Fruit fly (Drosophila melanogaster) whole organism, embryonic: Measurements from ENCODE around the gene Shc.

Experiments
- Asciz ChIP-seq: fragments of 200-800 bp; sonication (Bioruptor generic); optimal IDR thresholded peaks from 2 replicates; lab custom pipeline; 2017; ENCODE audit warnings: missing biosample characterization, mild to moderate bottlenecking, missing genetic modification characterization, missing genetic modification reagents
- CG10267 ChIP-seq: fragments of 200-800 bp; sonication (Bioruptor generic); optimal IDR thresholded peaks from 2 replicates; lab custom pipeline; 2018; ENCODE audit warnings: missing biosample characterization, mild to moderate bottlenecking, missing genetic modification characterization, moderate library complexity
- CG11247 ChIP-seq: fragments of 200-800 bp; sonication (Bioruptor generic); IDR thresholded peaks from 2 replicates; pipeline ENCODE4 v1.3.6; 2022; ENCODE audit warnings: missing biosample characterization, missing genetic modification characterization
- CG11560 ChIP-seq: fragments of 200-800 bp; sonication (Bioruptor generic); IDR thresholded peaks from 3 replicates; pipeline ENCODE4 v1.3.6; 2022; ENCODE audit warnings: missing biosample characterization, missing genetic modification characterization
- CG12236 ChIP-seq: fragments of 200-800 bp; sonication (Bioruptor generic); optimal IDR thresholded peaks from 2 replicates; lab custom pipeline; 2016; ENCODE audit warnings: missing biosample characterization, missing genetic modification characterization
- CG12659 ChIP-seq: fragments of 200-800 bp; sonication (Bioruptor generic); optimal IDR thresholded peaks from 3 replicates; lab custom pipeline; 2017; ENCODE audit warnings: mild to moderate bottlenecking, missing biosample characterization, missing genetic modification reagents, missing genetic modification characterization
- CG12942 ChIP-seq: fragments of 200-800 bp; sonication (Bioruptor generic); optimal IDR thresholded peaks from 3 replicates; lab custom pipeline; 2016; ENCODE audit warnings: missing biosample characterization, missing genetic modification characterization
- CG14014 ChIP-seq: fragments of 200-800 bp; sonication (Bioruptor generic); IDR thresholded peaks from 2 replicates; pipeline ENCODE4 v1.3.6; 2022; ENCODE audit warnings: missing biosample characterization, missing genetic modification characterization
- CG14050 ChIP-seq: fragments of 200-800 bp; sonication (Bioruptor generic); IDR thresholded peaks from 3 replicates; pipeline ENCODE4 v1.3.6; 2022; ENCODE audit warnings: missing biosample characterization, missing genetic modification characterization
- CG15011 ChIP-seq: fragments of 200-800 bp; sonication (Bioruptor generic); optimal IDR thresholded peaks from 3 replicates; lab custom pipeline; 2018; ENCODE audit warnings: missing biosample characterization, mild to moderate bottlenecking, missing genetic modification characterization
- CG15073 ChIP-seq: fragments of 200-800 bp; sonication (Bioruptor generic); optimal IDR thresholded peaks from 2 replicates; lab custom pipeline; 2016; ENCODE audit warnings: missing biosample characterization, missing genetic modification characterization
- CG16779 ChIP-seq: fragments of 200-800 bp; sonication (Bioruptor generic); IDR thresholded peaks from 2 replicates; pipeline ENCODE4 v1.3.6; 2022; ENCODE audit warnings: missing biosample characterization, missing genetic modification characterization
- CG1832 ChIP-seq: fragments of 200-800 bp; sonication (Bioruptor generic); optimal IDR thresholded peaks from 2 replicates; lab custom pipeline; 2017; ENCODE audit warnings: missing biosample characterization, mild to moderate bottlenecking, missing genetic modification characterization, inconsistent platforms
- CG2202 ChIP-seq: fragments of 200-800 bp; sonication (Bioruptor generic); optimal IDR thresholded peaks from 2 replicates; lab custom pipeline; 2018; ENCODE audit warnings: missing biosample characterization, mild to moderate bottlenecking, missing genetic modification characterization
- CG30020 ChIP-seq: fragments of 200-800 bp; optimal IDR thresholded peaks from 2 replicates; lab custom pipeline; 2019; ENCODE audit warnings: missing biosample characterization, mild to moderate bottlenecking, missing genetic modification characterization, moderate library complexity
- CG30403 ChIP-seq: fragments of 200-800 bp; sonication (Bioruptor generic); optimal IDR thresholded peaks from 3 replicates; lab custom pipeline; 2016; ENCODE audit warnings: missing biosample characterization, missing genetic modification characterization
- CG3847 ChIP-seq: fragments of 200-800 bp; sonication (Bioruptor generic); IDR thresholded peaks from 2 replicates; pipeline ENCODE4 v1.3.6; 2022; ENCODE audit warnings: missing biosample characterization, missing genetic modification characterization
- CG42726 ChIP-seq: fragments of 200-800 bp; sonication (Bioruptor generic); IDR thresholded peaks from 2 replicates; pipeline ENCODE4 v1.3.6; 2022; ENCODE audit warnings: missing biosample characterization, missing genetic modification characterization; ENCODE audit not compliant: partially characterized antibody
- CG6175 ChIP-seq: fragments of 200-800 bp; sonication (Bioruptor generic); IDR thresholded peaks from 3 replicates; pipeline ENCODE4 v1.3.6; 2022; ENCODE audit warnings: missing biosample characterization, missing genetic modification characterization
- CG6272 ChIP-seq: fragments of 200-800 bp; sonication (Bioruptor generic); IDR thresholded peaks from 2 replicates; pipeline ENCODE4 v1.3.6; 2022; ENCODE audit warnings: missing biosample characterization, missing genetic modification characterization
- CG9817 ChIP-seq: fragments of 200-800 bp; sonication (Bioruptor generic); optimal IDR thresholded peaks from 2 replicates; lab custom pipeline; 2018; ENCODE audit warnings: missing biosample characterization, mild to moderate bottlenecking, missing genetic modification characterization, moderate library complexity
- Camta ChIP-seq: fragments of 200-800 bp; sonication (Bioruptor generic); optimal IDR thresholded peaks from 2 replicates; lab custom pipeline; 2016; ENCODE audit warnings: missing biosample characterization, missing genetic modification characterization
- Dad ChIP-seq: fragments of 200-800 bp; sonication (Bioruptor generic); optimal IDR thresholded peaks from 3 replicates; lab custom pipeline; 2016; ENCODE audit warnings: missing biosample characterization, missing genetic modification characterization
- Dbx ChIP-seq: fragments of 200-800 bp; sonication (Bioruptor generic); IDR thresholded peaks from 3 replicates; pipeline ENCODE4 v1.3.6; 2022; ENCODE audit warnings: missing biosample characterization, missing genetic modification characterization
- Dip2 ChIP-seq: fragments of 200-800 bp; sonication (Bioruptor generic); IDR thresholded peaks from 2 replicates; pipeline ENCODE4 v1.3.6; 2022; ENCODE audit warnings: missing biosample characterization, missing genetic modification characterization
- Dip3 ChIP-seq: fragments of 200-800 bp; sonication (Bioruptor generic); optimal IDR thresholded peaks from 3 replicates; lab custom pipeline; 2016; ENCODE audit warnings: missing biosample characterization, missing genetic modification characterization
- MTF-1 ChIP-seq: fragments of 200-800 bp; sonication (Bioruptor generic); optimal IDR thresholded peaks from 2 replicates; lab custom pipeline; 2018; ENCODE audit warnings: missing biosample characterization, mild to moderate bottlenecking, missing genetic modification characterization, borderline replicate concordance
- Myb ChIP-seq: fragments of 200-800 bp; sonication (Bioruptor generic); optimal IDR thresholded peaks from 2 replicates; lab custom pipeline; 2016; ENCODE audit warnings: missing biosample characterization, missing genetic modification characterization
- Oli ChIP-seq: fragments of 200-800 bp; sonication (Bioruptor generic); optimal IDR thresholded peaks from 2 replicates; lab custom pipeline; 2018; ENCODE audit warnings: missing biosample characterization, mild to moderate bottlenecking, missing genetic modification characterization, moderate library complexity
- Ptx1 ChIP-seq: fragments of 200-800 bp; sonication (Bioruptor generic); IDR thresholded peaks from 2 replicates; pipeline ENCODE4 v1.3.6; 2022; ENCODE audit warnings: missing biosample characterization, missing genetic modification characterization
- Sox102F ChIP-seq: fragments of 200-800 bp; sonication (Bioruptor generic); optimal IDR thresholded peaks from 2 replicates; lab custom pipeline; 2018; ENCODE audit warnings: missing biosample characterization, mild to moderate bottlenecking, missing genetic modification characterization, moderate library complexity
- Ssrp ChIP-seq: fragments of 200-800 bp; sonication (Bioruptor generic); optimal IDR thresholded peaks from 2 replicates; lab custom pipeline; 2018; ENCODE audit warnings: missing biosample characterization, mild to moderate bottlenecking, missing genetic modification characterization, moderate library complexity
- Taf1 ChIP-seq: fragments of 200-800 bp; sonication (Bioruptor generic); IDR thresholded peaks from 2 replicates; pipeline ENCODE4 v1.3.6; 2022; ENCODE audit warnings: missing biosample characterization, missing genetic modification characterization
- ara ChIP-seq: fragments of 200-800 bp; sonication (Bioruptor generic); IDR thresholded peaks from 2 replicates; pipeline ENCODE4 v1.3.6; 2022; ENCODE audit warnings: missing biosample characterization, missing genetic modification characterization
- ato ChIP-seq: fragments of 200-800 bp; sonication (Bioruptor generic); IDR thresholded peaks from 2 replicates; pipeline ENCODE4 v1.3.6; 2022; ENCODE audit warnings: missing biosample characterization, missing genetic modification characterization; ENCODE audit not compliant: partially characterized antibody
- bcd ChIP-seq: fragments of 200-800 bp; sonication (Bioruptor generic); optimal IDR thresholded peaks from 2 replicates; lab custom pipeline; 2017; ENCODE audit warnings: missing biosample characterization, mild to moderate bottlenecking, missing genetic modification characterization
- chm ChIP-seq: fragments of 200-800 bp; sonication (Bioruptor generic); IDR thresholded peaks from 2 replicates; pipeline ENCODE4 v1.3.6; 2022; ENCODE audit warnings: missing biosample characterization, missing genetic modification characterization
- dan ChIP-seq: fragments of 200-800 bp; sonication (Bioruptor generic); IDR thresholded peaks from 2 replicates; pipeline ENCODE4 v1.3.6; 2022; ENCODE audit warnings: missing biosample characterization, missing genetic modification characterization
- dati ChIP-seq: fragments of 200-800 bp; sonication (Bioruptor generic); IDR thresholded peaks from 2 replicates; pipeline ENCODE4 v1.3.6; 2022; ENCODE audit warnings: missing biosample characterization, missing genetic modification characterization
- ewg ChIP-seq: fragments of 200-800 bp; sonication (Bioruptor generic); optimal IDR thresholded peaks from 3 replicates; lab custom pipeline; 2017; ENCODE audit warnings: mild to moderate bottlenecking, missing biosample characterization, missing genetic modification reagents, missing genetic modification characterization
- gem ChIP-seq: fragments of 200-800 bp; sonication (Bioruptor generic); optimal IDR thresholded peaks from 2 replicates; lab custom pipeline; 2019; ENCODE audit warnings: missing biosample characterization, mild to moderate bottlenecking, missing genetic modification characterization, moderate library complexity
- peb ChIP-seq: fragments of 200-800 bp; sonication (Bioruptor generic); IDR thresholded peaks from 2 replicates; pipeline ENCODE4 v1.3.6; 2022; ENCODE audit warnings: missing biosample characterization, missing genetic modification characterization
- pho ChIP-seq: fragments of 200-800 bp; sonication (Bioruptor generic); optimal IDR thresholded peaks from 2 replicates; lab custom pipeline; 2016; ENCODE audit warnings: missing biosample characterization, missing genetic modification characterization
- pnt ChIP-seq: fragments of 200-800 bp; sonication (Bioruptor generic); optimal IDR thresholded peaks from 3 replicates; lab custom pipeline; 2016; ENCODE audit warnings: missing biosample characterization, missing genetic modification characterization
- pzg ChIP-seq: fragments of 200-800 bp; sonication (Bioruptor generic); optimal IDR thresholded peaks from 3 replicates; lab custom pipeline; 2018; ENCODE audit warnings: missing biosample characterization, mild to moderate bottlenecking, missing genetic modification characterization, moderate library complexity
- repo ChIP-seq: fragments of 200-800 bp; sonication (Bioruptor generic); optimal IDR thresholded peaks from 2 replicates; lab custom pipeline; 2016; ENCODE audit warnings: missing biosample characterization, missing genetic modification characterization
- sens-2 ChIP-seq: fragments of 200-800 bp; sonication (Bioruptor generic); IDR thresholded peaks from 2 replicates; pipeline ENCODE4 v1.3.6; 2022; ENCODE audit warnings: missing biosample characterization, missing genetic modification characterization
- usp ChIP-seq: fragments of >200 bp; optimal IDR thresholded peaks from 2 replicates; lab custom pipeline; 2017; ENCODE audit warnings: missing biosample characterization, missing genetic modification characterization
- z ChIP-seq: fragments of 200-800 bp; sonication (Bioruptor generic); IDR thresholded peaks from 3 replicates; pipeline ENCODE4 v1.3.6; 2022; ENCODE audit warnings: missing biosample characterization, missing genetic modification characterization
- zen2 ChIP-seq: fragments of 200-800 bp; sonication (Bioruptor generic); IDR thresholded peaks from 3 replicates; pipeline ENCODE4 v1.3.6; 2022; ENCODE audit warnings: missing biosample characterization, missing genetic modification characterization; ENCODE audit not compliant: partially characterized antibody

Gene Shc

dm6 chr3L:9460775-9461491 is 34.1 kb downstream of the Shc start, which contains the start of the genes CG3434 and CG44838 (continued):
- TF ChIP-seq z (GFP tag; lab: Robert Waterston, UW) (no peak), CG30020 (tag; lab: Kevin White, UChicago) (peak; percentile 75), CG15073 (GFP tag; lab: Kevin White, UChicago) (no peak), Oli (tag; lab: Kevin White, UChicago) (peak; percentile 73), ato (GFP tag; lab: Robert Waterston, UW) (no peak), sens-2 (GFP tag; lab: Robert Waterston, UW) (no peak), dan (GFP tag; lab: Robert Waterston, UW) (no peak), pzg (peak; percentile 48), dati (GFP tag; lab: Robert Waterston, UW) (peak; percentile 45; the same call in 1 of the 2 replicates), CG1832 (GFP tag; lab: Kevin White, UChicago) (peak; percentile 18), Ptx1 (GFP tag; lab: Robert Waterston, UW) (peak; percentile 80), CG3847 (peak; percentile 86), CG12236 (GFP tag; lab: Kevin White, UChicago) (peak; percentile 2), MTF-1 (peak; percentile 36), Asciz (GFP tag; lab: Kevin White, UChicago) (peak; percentile 58), CG30403 (peak; percentile 88), Dad (GFP tag; lab: Kevin White, UChicago) (peak; percentile 71), pnt (GFP tag; lab: Kevin White, UChicago) (peak; percentile 53), CG14014 (GFP tag; lab: Robert Waterston, UW) (peak; percentile 70), chm (GFP tag; lab: Robert Waterston, UW) (no peak), bcd (peak; percentile 78), CG9817 (peak; percentile 74), pho (GFP tag; lab: Kevin White, UChicago) (peak; percentile 82), CG12942 (GFP tag; lab: Kevin White, UChicago) (peak; percentile 74), CG2202 (peak; percentile 58), CG11560 (tag; lab: Robert Waterston, UW) (no peak; the same call in 2 of the 3 replicates), zen2 (no peak), Camta (GFP tag; lab: Kevin White, UChicago) (peak; percentile 35), Sox102F (peak; percentile 79), CG11247 (GFP tag; lab: Robert Waterston, UW) (peak; percentile 62; the same call in 1 of the 2 replicates), gem (tag; lab: Kevin White, UChicago) (peak; percentile 88), ara (GFP tag; lab: Robert Waterston, UW) (peak; percentile 65), Dbx (GFP tag; lab: Robert Waterston, UW) (peak; percentile 77; the same call in 2 of the 3 replicates), CG16779 (no peak), CG6272 (GFP tag; lab: Robert Waterston, UW) (peak; percentile 76; the same call in 1 of the 2 replicates), peb (GFP tag; lab: Robert Waterston, UW) (peak; percentile 42), CG12659 (GFP tag; lab: Kevin White, UChicago) (peak; percentile 90), usp (no peak), CG15011 (GFP tag; lab: Kevin White, UChicago) (peak; percentile 54), CG10267 (tag; lab: Kevin White, UChicago) (peak; percentile 82), Myb (GFP tag; lab: Kevin White, UChicago) (peak; percentile 60), Dip3 (GFP tag; lab: Kevin White, UChicago) (peak; percentile 48), CG6175 (peak; percentile 44; the same call in 1 of the 3 replicates), CG42726 (no peak), Dip2 (GFP tag; lab: Robert Waterston, UW) (no peak), Ssrp (tag; lab: Kevin White, UChicago) (peak; percentile 75), ewg (GFP tag; lab: Kevin White, UChicago) (peak; percentile 69), CG14050 (GFP tag; lab: Robert Waterston, UW) (peak; percentile 60), Taf1 (GFP tag; lab: Robert Waterston, UW) (0 out of 2 replicates have a peak, but pooled peaks have one; percentile 33), repo (no peak)
